Worm (Caenorhabditis elegans) whole organism, L4/young adult: ENCODE data around the gene best-24.

ENCODE experiments used
- W03F9.2 ChIP-seq: fragments of 150-350 bp; optimal IDR thresholded peaks from 2 replicates; lab custom pipeline; 2014; ENCODE audit warnings: missing biosample characterization, missing genetic modification characterization
- dao-5 ChIP-seq: sonication (generic microtip); optimal IDR thresholded peaks from 2 replicates; lab custom pipeline; 2016; ENCODE audit warnings: missing genotype, missing genetic modification characterization, moderate library complexity, missing compliant biosample characterization
- him-1 ChIP-seq: sonication (generic microtip); optimal IDR thresholded peaks from 2 replicates; lab custom pipeline; 2016; ENCODE audit warnings: missing genotype, missing genetic modification reagents, missing genetic modification characterization, missing compliant biosample characterization

Gene best-24

DNA sequence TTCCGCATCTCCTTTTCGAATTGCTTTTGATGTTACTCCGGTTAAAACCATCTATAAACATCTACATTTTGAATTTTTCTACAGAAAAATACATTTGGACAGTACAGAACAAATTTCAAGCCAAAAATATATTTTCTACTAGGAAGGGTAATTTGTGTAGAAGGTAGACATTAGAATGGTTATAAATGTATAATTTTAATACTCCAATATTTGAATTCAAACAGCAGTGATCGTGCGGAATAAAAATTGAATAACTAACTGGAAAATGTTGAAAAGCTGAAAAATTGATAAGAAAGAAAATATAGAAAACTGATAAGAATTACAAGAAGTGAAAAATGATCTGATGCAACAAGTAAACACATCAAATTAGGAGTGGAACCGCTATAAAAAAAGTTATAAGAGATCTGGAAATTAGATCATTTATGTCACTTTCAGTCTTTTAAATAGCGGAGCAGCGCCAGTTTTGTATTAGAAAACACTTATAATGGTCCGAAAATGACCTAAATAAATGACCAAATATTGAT lies 46.2 kb downstream of the best-24 start, which contains the start of gene gsto-1:
Gene gsto-1, minus strand, starts transcription at position 51 of the 524 bp plus-strand sequence.
- TF ChIP-seq W03F9.2 (tag; lab: Kevin White, UChicago) (no peak), him-1 (tag; lab: Kevin White, UChicago) (no peak), dao-5 (tag; lab: Kevin White, UChicago) (no peak)

DNA sequence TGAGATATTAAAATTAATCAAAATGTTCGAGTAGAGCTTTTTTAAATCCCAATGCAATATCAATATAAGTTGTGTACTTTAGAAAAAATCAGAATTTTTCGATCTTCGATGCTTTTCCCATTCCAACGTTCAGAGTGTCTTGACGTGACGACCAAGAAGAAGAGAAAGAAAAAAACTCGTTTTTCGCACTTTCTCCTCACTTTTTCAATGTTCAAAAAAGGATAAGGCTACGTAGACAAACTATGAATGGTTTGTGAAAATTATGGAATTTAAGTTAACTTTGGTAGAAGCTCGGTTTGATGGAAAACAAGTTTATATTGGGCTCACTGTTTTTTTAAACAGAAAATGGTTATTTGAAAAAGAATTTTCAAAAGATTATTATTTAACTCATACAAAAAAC lies 46.8 kb downstream of the best-24 start:
- no peak for TF ChIP-seq W03F9.2 (tag; lab: Kevin White, UChicago)
- no peak for TF ChIP-seq dao-5 (tag; lab: Kevin White, UChicago)
- TF ChIP-seq him-1 (tag; lab: Kevin White, UChicago), result no peak

DNA sequence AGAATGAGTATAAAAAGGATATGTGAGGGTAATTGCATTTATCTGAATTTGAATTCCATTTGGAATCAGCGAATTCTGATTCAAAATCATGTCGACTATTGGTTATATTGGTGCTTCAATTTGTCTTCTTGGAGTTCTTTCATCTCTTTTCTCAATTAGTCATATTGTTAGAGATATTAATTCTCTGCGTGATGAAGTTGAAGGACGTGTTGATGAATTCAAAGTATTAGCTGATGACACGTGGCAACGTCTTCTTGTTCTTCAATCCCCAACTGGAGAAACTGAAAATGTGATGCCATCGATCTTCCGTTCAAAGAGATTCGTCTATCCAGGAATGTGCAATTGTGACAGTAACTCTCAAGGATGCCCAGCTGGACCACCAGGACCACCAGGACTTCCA lies 48.0 kb downstream of the best-24 start, which contains the start of gene col-90:
Gene col-90, plus strand, starts transcription at position 37 of the 400 bp plus-strand sequence.
- no peak for TF ChIP-seq dao-5 (tag; lab: Kevin White, UChicago)
- no peak for TF ChIP-seq W03F9.2 (tag; lab: Kevin White, UChicago)
- TF ChIP-seq him-1 (tag; lab: Kevin White, UChicago), result no peak

DNA sequence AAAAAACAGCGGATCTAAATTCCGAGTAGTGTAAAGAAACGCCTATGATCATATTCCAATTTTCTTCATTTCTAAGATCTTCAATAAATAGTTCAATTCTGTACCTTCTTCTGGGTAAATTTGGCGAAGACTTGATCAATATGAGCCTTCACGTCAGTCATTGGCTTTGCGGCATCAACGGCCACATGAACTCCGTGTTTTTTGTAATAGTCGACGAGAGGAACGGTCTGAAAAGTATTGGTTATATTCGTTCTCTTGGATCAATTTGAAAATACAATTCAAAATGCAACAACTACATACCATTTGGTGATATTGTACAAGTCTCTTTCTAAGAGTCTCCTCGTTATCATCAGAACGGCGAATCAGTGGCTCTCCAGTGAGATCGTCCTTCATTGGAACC lies 49.6 kb downstream of the best-24 start:
- TF ChIP-seq him-1 (tag; lab: Kevin White, UChicago) (no peak), dao-5 (tag; lab: Kevin White, UChicago) (no peak), W03F9.2 (tag; lab: Kevin White, UChicago) (no peak)

DNA sequence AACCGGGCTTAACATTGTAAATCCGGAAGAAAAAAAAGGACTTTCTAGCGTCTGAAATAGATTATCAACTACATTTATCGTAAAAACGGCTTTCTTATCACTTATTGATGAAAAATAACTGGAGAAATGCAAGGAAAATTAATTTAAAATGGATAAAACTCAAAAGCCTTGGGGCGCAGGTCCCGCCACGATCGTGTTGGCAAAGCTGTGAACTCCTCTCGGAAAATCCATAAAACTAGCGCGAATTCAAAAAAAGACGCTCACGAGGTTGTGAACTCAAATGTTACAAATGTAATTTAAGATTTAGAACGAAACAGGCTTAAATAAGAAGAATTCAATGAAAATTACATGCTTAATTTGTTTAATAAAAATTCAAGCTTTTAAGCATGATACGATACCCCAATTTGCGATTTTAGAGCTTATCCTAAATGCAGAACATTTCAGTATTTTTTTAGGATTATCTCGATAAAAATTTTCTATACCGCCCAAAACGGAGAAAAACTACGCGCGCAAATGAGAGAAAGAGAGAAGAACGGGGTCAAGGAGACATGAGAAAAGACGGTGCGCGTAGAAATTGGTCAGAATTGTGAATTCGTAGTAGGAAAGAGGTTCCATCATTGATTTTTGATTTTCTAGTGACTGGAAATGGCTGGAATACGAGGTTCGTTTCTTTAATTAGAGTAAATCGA lies 51.4 kb downstream of the best-24 start, which contains the start of gene C29E4.15:
Gene C29E4.15, plus strand, starts transcription at position 547 of the 689 bp plus-strand sequence.
- no peak for TF ChIP-seq him-1 (tag; lab: Kevin White, UChicago)
- no peak for TF ChIP-seq dao-5 (tag; lab: Kevin White, UChicago)
- TF ChIP-seq W03F9.2 (tag; lab: Kevin White, UChicago), result no peak

DNA sequence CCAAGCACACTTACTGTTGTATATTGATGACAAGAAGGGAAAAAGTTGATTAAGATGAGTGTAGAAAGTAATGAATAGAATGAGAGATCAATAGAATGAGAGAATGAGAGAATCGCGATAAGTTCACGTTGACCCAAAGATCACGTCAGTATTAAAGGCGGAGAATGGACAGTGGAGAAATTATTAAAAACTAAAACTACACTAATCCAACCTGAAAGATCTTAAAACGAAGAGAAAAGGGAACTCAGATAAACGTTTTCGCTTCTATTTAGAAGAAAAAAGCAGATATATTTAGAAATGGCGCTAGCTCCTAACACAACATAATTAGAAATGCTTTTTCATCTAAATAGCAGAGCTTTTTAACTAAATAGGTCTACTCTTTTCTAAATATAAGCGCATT lies 52.4 kb downstream of the best-24 start, which contains the start of gene let-754:
Gene let-754, minus strand, starts transcription at position 101 of the 400 bp plus-strand sequence.
- TF ChIP-seq him-1 (tag; lab: Kevin White, UChicago) (no peak), W03F9.2 (tag; lab: Kevin White, UChicago) (no peak), dao-5 (tag; lab: Kevin White, UChicago) (no peak)
